Fruit fly (Drosophila melanogaster) whole organism, embryonic: ENCODE measurements around the gene CG32537.

ENCODE experiments used
- Adf1 ChIP-seq: fragments of 200-800 bp; sonication (Bioruptor generic); IDR thresholded peaks from 2 replicates; pipeline ENCODE4 v1.3.6; 2022; ENCODE audit warnings: missing biosample characterization, missing genetic modification characterization
- Bgb ChIP-seq: fragments of 200-800 bp; sonication (Bioruptor generic); IDR thresholded peaks from 2 replicates; pipeline ENCODE4 v1.3.6; 2022; ENCODE audit warnings: missing biosample characterization, missing genetic modification characterization; ENCODE audit not compliant: partially characterized antibody
- CG11695 ChIP-seq: fragments of 200-800 bp; sonication (Bioruptor generic); IDR thresholded peaks from 3 replicates; pipeline ENCODE4 v1.3.6; 2022; ENCODE audit warnings: missing biosample characterization, missing genetic modification characterization
- CG1233 ChIP-seq: fragments of 200-800 bp; sonication (Bioruptor generic); optimal IDR thresholded peaks from 4 replicates; lab custom pipeline; 2018; ENCODE audit warnings: missing biosample characterization, mild to moderate bottlenecking, missing genetic modification characterization
- CG15073 ChIP-seq: fragments of 200-800 bp; sonication (Bioruptor generic); optimal IDR thresholded peaks from 2 replicates; lab custom pipeline; 2016; ENCODE audit warnings: missing biosample characterization, missing genetic modification characterization
- CG16779 ChIP-seq: fragments of 200-800 bp; sonication (Bioruptor generic); IDR thresholded peaks from 2 replicates; pipeline ENCODE4 v1.3.6; 2022; ENCODE audit warnings: missing biosample characterization, missing genetic modification characterization
- CG18011 ChIP-seq: fragments of 200-800 bp; sonication (Bioruptor generic); optimal IDR thresholded peaks from 2 replicates; lab custom pipeline; 2017; ENCODE audit warnings: missing biosample characterization, missing genetic modification characterization, mild to moderate bottlenecking, moderate library complexity, missing genotype
- CG2120 ChIP-seq: fragments of 200-800 bp; sonication (Bioruptor generic); optimal IDR thresholded peaks from 3 replicates; lab custom pipeline; 2016; ENCODE audit warnings: missing biosample characterization, missing genetic modification characterization
- CG4820 ChIP-seq: fragments of 200-800 bp; sonication (Bioruptor generic); optimal IDR thresholded peaks from 3 replicates; lab custom pipeline; 2016; ENCODE audit warnings: missing biosample characterization, missing genetic modification characterization
- CG7372 ChIP-seq: fragments of 200-800 bp; sonication (Bioruptor generic); IDR thresholded peaks from 2 replicates; pipeline ENCODE4 v1.3.6; 2022; ENCODE audit warnings: missing biosample characterization, missing genetic modification characterization
- CG8089 ChIP-seq: fragments of 200-800 bp; sonication (Bioruptor generic); optimal IDR thresholded peaks from 3 replicates; lab custom pipeline; 2016; ENCODE audit warnings: missing biosample characterization, missing genetic modification characterization
- CG8290 ChIP-seq, 3 experiments: fragments of 200-800 bp; sonication (Bioruptor generic); optimal IDR thresholded peaks; 2 replicates each; lab custom pipeline; 2016 to 2019; ENCODE audit warnings: missing biosample characterization in 3 of 3, missing genetic modification characterization in 3 of 3, mild to moderate bottlenecking in 2 of 3, moderate library complexity in 1 of 3
- CG9215 ChIP-seq: fragments of 200-800 bp; sonication (Bioruptor generic); IDR thresholded peaks from 2 replicates; pipeline ENCODE4 v1.3.6; 2022; ENCODE audit warnings: missing biosample characterization, missing genetic modification characterization
- CkIIα-i1 ChIP-seq: fragments of 200-800 bp; sonication (Bioruptor generic); IDR thresholded peaks from 2 replicates; pipeline ENCODE4 v1.3.6; 2022; ENCODE audit warnings: missing biosample characterization, missing genetic modification characterization
- Deaf1 ChIP-seq: fragments of 200-800 bp; optimal IDR thresholded peaks from 3 replicates; lab custom pipeline; 2019; ENCODE audit warnings: missing biosample characterization, mild to moderate bottlenecking, missing genetic modification characterization, moderate library complexity
- Ets65A ChIP-seq: fragments of 200-800 bp; sonication (Bioruptor generic); peaks from one replicate; lab custom pipeline; 2016; ENCODE audit warnings: missing biosample characterization, missing genetic modification characterization
- HLH54F ChIP-seq: fragments of 200-800 bp; sonication (Bioruptor generic); optimal IDR thresholded peaks from 3 replicates; lab custom pipeline; 2016; ENCODE audit warnings: missing biosample characterization, missing genetic modification characterization
- Hand ChIP-seq: fragments of 200-800 bp; sonication (Bioruptor generic); optimal IDR thresholded peaks from 2 replicates; lab custom pipeline; 2017; ENCODE audit warnings: mild to moderate bottlenecking, missing biosample characterization, missing genetic modification reagents, missing genetic modification characterization
- HmgZ ChIP-seq: fragments of 200-800 bp; sonication (Bioruptor generic); optimal IDR thresholded peaks from 2 replicates; lab custom pipeline; 2018; ENCODE audit warnings: missing biosample characterization, mild to moderate bottlenecking, missing genetic modification characterization
- Meics ChIP-seq: fragments of 200-800 bp; sonication (Bioruptor generic); optimal IDR thresholded peaks from 2 replicates; lab custom pipeline; 2017; ENCODE audit warnings: missing biosample characterization, mild to moderate bottlenecking, missing genetic modification characterization
- NFAT ChIP-seq: fragments of 200-800 bp; sonication (Bioruptor generic); IDR thresholded peaks from 2 replicates; pipeline ENCODE4 v1.3.6; 2022; ENCODE audit warnings: missing biosample characterization, missing genetic modification characterization
- Pdp1 ChIP-seq, 2 experiments: fragments of 200-800 bp; sonication (Bioruptor generic); optimal IDR thresholded peaks; 3 replicates each; lab custom pipeline; 2016; ENCODE audit warnings: missing biosample characterization in 2 of 2, missing genetic modification characterization in 2 of 2, mild to moderate bottlenecking in 1 of 2, moderate library complexity in 1 of 2
- ac ChIP-seq: fragments of 200-800 bp; sonication (Bioruptor generic); optimal IDR thresholded peaks from 3 replicates; lab custom pipeline; 2017; ENCODE audit warnings: missing biosample characterization, mild to moderate bottlenecking, missing genetic modification characterization
- ci ChIP-seq: fragments of 200-800 bp; sonication (Bioruptor generic); IDR thresholded peaks from 3 replicates; pipeline ENCODE4 v1.3.6; 2022; ENCODE audit warnings: missing biosample characterization, missing genetic modification characterization
- dysf ChIP-seq: fragments of 200-800 bp; sonication (Bioruptor generic); IDR thresholded peaks from 3 replicates; pipeline ENCODE4 v1.3.6; 2022; ENCODE audit warnings: missing biosample characterization, missing genetic modification characterization
- ewg ChIP-seq: fragments of 200-800 bp; sonication (Bioruptor generic); optimal IDR thresholded peaks from 3 replicates; lab custom pipeline; 2017; ENCODE audit warnings: mild to moderate bottlenecking, missing biosample characterization, missing genetic modification reagents, missing genetic modification characterization
- eyg ChIP-seq: fragments of 200-800 bp; sonication (Bioruptor generic); optimal IDR thresholded peaks from 3 replicates; lab custom pipeline; 2016; ENCODE audit warnings: missing biosample characterization, missing genetic modification characterization
- fd102C ChIP-seq: fragments of 200-800 bp; sonication (Bioruptor generic); optimal IDR thresholded peaks from 2 replicates; lab custom pipeline; 2018; ENCODE audit warnings: missing biosample characterization, mild to moderate bottlenecking, missing genetic modification characterization, moderate library complexity
- fd3F ChIP-seq: fragments of 200-800 bp; sonication (Bioruptor generic); optimal IDR thresholded peaks from 2 replicates; lab custom pipeline; 2018; ENCODE audit warnings: missing biosample characterization, mild to moderate bottlenecking, missing genetic modification characterization, moderate library complexity
- fd64A ChIP-seq: fragments of 200-800 bp; sonication (Bioruptor generic); optimal IDR thresholded peaks from 3 replicates; lab custom pipeline; 2018; ENCODE audit warnings: missing biosample characterization, mild to moderate bottlenecking, missing genetic modification characterization
- gro ChIP-seq: fragments of 200-800 bp; sonication (Bioruptor generic); optimal IDR thresholded peaks from 2 replicates; lab custom pipeline; 2016; ENCODE audit warnings: missing biosample characterization, missing genetic modification characterization
- hth ChIP-seq: fragments of >200 bp; optimal IDR thresholded peaks from 2 replicates; lab custom pipeline; 2017; ENCODE audit warnings: inconsistent platforms
- insv ChIP-seq, 2 experiments: fragments of 200-800 bp; sonication (Bioruptor generic); optimal IDR thresholded peaks; 3 replicates each; lab custom pipeline; 2016 to 2018; ENCODE audit warnings: missing biosample characterization in 2 of 2, missing genetic modification characterization in 2 of 2
- kni ChIP-seq: fragments of 200-800 bp; sonication (Bioruptor generic); optimal IDR thresholded peaks from 3 replicates; lab custom pipeline; 2017; ENCODE audit warnings: mild to moderate bottlenecking, missing biosample characterization, missing genetic modification reagents, missing genetic modification characterization
- lab ChIP-seq: fragments of 200-800 bp; sonication (Bioruptor generic); optimal IDR thresholded peaks from 3 replicates; lab custom pipeline; 2017; ENCODE audit warnings: missing biosample characterization, missing genetic modification characterization, mild to moderate bottlenecking, moderate library complexity, missing genetic modification reagents
- lmd ChIP-seq: fragments of 200-800 bp; sonication (Bioruptor generic); IDR thresholded peaks from 2 replicates; pipeline ENCODE4 v1.3.6; 2022; ENCODE audit warnings: missing biosample characterization, missing genetic modification characterization
- pfk ChIP-seq: fragments of 200-800 bp; sonication (Bioruptor generic); optimal IDR thresholded peaks from 2 replicates; lab custom pipeline; 2018; ENCODE audit warnings: missing biosample characterization, mild to moderate bottlenecking, missing genetic modification characterization, moderate library complexity
- run ChIP-seq: fragments of 200-800 bp; sonication (Bioruptor generic); optimal IDR thresholded peaks from 3 replicates; lab custom pipeline; 2018; ENCODE audit warnings: missing biosample characterization, mild to moderate bottlenecking, missing genetic modification characterization
- sisA ChIP-seq: fragments of 200-800 bp; sonication (Bioruptor generic); IDR thresholded peaks from 2 replicates; pipeline ENCODE4 v1.3.6; 2022; ENCODE audit warnings: missing biosample characterization, missing genetic modification characterization
- slbo ChIP-seq: fragments of 200-800 bp; sonication (Bioruptor generic); IDR thresholded peaks from 2 replicates; pipeline ENCODE4 v1.3.6; 2022; ENCODE audit warnings: missing biosample characterization, missing genetic modification characterization
- stwl ChIP-seq: fragments of 200-800 bp; sonication (Bioruptor generic); optimal IDR thresholded peaks from 3 replicates; lab custom pipeline; 2018; ENCODE audit warnings: missing biosample characterization, mild to moderate bottlenecking, missing genetic modification characterization, moderate library complexity
- sug ChIP-seq: fragments of 200-800 bp; optimal IDR thresholded peaks from 2 replicates; lab custom pipeline; 2019; ENCODE audit warnings: missing biosample characterization, mild to moderate bottlenecking, missing genetic modification characterization, moderate library complexity
- tx ChIP-seq: fragments of 200-800 bp; sonication (Bioruptor generic); optimal IDR thresholded peaks from 2 replicates; lab custom pipeline; 2016; ENCODE audit warnings: missing biosample characterization, missing genetic modification characterization
- vnd ChIP-seq: fragments of 200-800 bp; sonication (Bioruptor generic); IDR thresholded peaks from 3 replicates; pipeline ENCODE4 v1.3.6; 2022; ENCODE audit warnings: missing biosample characterization, missing genetic modification characterization; ENCODE audit not compliant: partially characterized antibody
- wor ChIP-seq: fragments of 200-800 bp; sonication (Bioruptor generic); IDR thresholded peaks from 2 replicates; pipeline ENCODE4 v1.3.6; 2022; ENCODE audit warnings: missing biosample characterization, missing genetic modification characterization
- zf30C ChIP-seq: fragments of 200-800 bp; sonication (Bioruptor generic); optimal IDR thresholded peaks from 3 replicates; lab custom pipeline; 2018; ENCODE audit warnings: missing biosample characterization, mild to moderate bottlenecking, missing genetic modification characterization

Gene CG32537

DNA sequence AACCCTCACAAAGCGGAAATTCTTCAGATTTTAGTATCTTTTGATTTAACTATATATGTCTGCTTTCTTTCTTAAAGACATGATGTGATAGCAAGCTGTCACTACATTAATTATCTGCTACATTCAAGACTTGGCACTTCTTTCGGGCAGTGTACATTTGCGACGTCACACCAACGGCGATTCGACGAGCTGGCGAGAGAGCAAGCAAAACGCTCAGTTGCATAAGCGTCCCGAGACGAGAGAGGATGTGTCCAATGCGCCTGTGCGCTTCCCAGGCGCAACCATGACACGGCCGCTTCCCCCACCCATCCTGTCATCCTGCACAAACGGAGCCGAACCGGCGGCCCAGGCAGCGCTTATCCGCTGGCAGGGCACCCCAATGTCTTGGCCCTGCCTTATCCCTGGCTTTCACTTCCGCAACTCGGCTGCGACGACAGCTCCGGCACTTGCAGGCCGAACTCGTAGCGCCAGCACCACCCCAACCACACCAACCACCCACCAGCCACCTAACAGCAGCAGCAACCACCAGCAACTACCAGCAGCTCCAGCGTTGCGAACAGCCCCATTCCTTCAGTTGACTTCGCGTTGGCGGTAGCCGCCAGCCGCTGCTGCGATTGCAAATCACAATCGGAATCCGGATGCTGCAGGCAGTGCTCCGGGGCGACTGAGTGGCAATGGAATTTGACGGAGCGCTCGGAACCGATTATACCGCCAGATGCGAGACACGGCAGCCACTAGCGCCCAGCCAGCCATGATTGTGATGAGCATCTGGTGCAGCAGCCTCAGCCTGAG lies 27.7 kb downstream of the CG32537 start, which contains the start of gene Hs3st-B (continued):
- 0 out of 2 replicates have a peak, but pooled peaks have one; percentile 31 for TF ChIP-seq slbo
- TF ChIP-seq ci: peak; percentile 6; the same call in 1 of the 3 replicates
- no peak for TF ChIP-seq CkIIα-i1 (GFP tag; lab: Robert Waterston, UW)
- TF ChIP-seq Deaf1 (tag; lab: Kevin White, UChicago): peak; percentile 48
- no peak for TF ChIP-seq CG8290 (GFP tag; optimal IDR thresholded peaks at IDR 0.05; lab: Kevin White, UChicago)
- TF ChIP-seq CG8290 (tag; optimal IDR thresholded peaks at IDR 0.05; lab: Kevin White, UChicago): peak in 1 of 2 experiments; percentile 46
- no peak for TF ChIP-seq insv (GFP tag; optimal IDR thresholded peaks at IDR 0.05; lab: Kevin White, UChicago)
- peak; percentile 12 for TF ChIP-seq HmgZ (tag; lab: Kevin White, UChicago)
- no peak for TF ChIP-seq hth
- TF ChIP-seq wor (GFP tag; lab: Robert Waterston, UW): no peak
- TF ChIP-seq dysf: 0 out of 3 replicates have a peak, but pooled peaks have one; percentile 27
- no peak for TF ChIP-seq CG15073 (GFP tag; lab: Kevin White, UChicago)
- no peak for TF ChIP-seq Bgb (GFP tag; lab: Robert Waterston, UW)
- 0 out of 3 replicates have a peak, but pooled peaks have one; percentile 40 for TF ChIP-seq CG11695
- no peak for TF ChIP-seq CG9215 (GFP tag; lab: Robert Waterston, UW)
- TF ChIP-seq stwl: no peak
- peak; percentile 50 for TF ChIP-seq Meics (GFP tag; lab: Kevin White, UChicago)
- TF ChIP-seq Ets65A (GFP tag; lab: Kevin White, UChicago): peak; percentile 87
- no peak for TF ChIP-seq NFAT (GFP tag; lab: Robert Waterston, UW)
- peak; percentile 32 for TF ChIP-seq CG2120 (GFP tag; lab: Kevin White, UChicago)
- TF ChIP-seq ewg (GFP tag; lab: Kevin White, UChicago): peak; percentile 59
- 0 out of 2 replicates have a peak, but pooled peaks have one; percentile 54 for TF ChIP-seq CG16779 (GFP tag; lab: Robert Waterston, UW)

DNA sequence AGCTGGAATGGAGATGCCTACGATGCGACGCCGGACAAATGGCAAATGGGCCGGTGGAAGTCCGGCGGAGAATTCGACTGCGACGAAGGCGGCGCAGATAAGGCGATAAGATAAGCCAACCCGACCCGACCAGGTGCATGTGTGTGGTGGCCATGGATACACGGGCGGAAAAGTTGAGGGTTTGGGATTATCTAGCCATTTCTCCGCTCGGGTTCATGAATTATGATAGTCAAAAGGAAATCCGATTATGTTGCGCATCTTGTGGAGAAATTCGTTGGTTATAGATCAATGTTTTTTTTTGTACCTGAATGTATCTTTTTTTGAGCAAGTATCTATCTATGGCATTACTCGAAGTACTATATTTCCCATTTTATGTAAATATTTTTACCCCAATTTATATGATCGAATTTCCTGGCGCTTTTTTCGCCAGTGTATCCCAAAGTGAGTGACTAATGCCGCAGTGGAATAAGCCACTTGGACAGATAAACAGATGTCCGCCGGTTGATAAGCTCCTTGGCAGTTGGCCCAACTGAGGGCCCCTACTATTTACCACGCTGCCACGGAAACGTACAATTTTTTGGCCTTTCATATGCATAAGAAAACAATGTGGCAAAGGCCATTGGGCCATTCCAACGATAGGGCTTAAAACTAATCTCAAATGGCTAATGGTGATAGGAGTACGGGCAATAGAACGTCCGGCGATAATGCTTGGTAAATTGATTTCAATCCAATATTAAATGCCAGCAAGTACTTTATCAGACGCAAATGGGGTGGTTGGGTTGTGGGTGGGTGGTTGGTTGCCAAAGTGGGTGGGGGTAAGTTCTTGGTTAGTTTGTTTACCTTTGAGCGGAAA lies 28.9 kb downstream of the CG32537 start, which contains the start of gene CG7992:
CG7992 (minus strand) TSS at position 51 of the 853 bp plus-strand sequence.
- TF ChIP-seq CG18011 (GFP tag; lab: Kevin White, UChicago): peak; percentile 25
- peak; percentile 67 for TF ChIP-seq lmd (GFP tag; lab: Robert Waterston, UW)
- no peak for TF ChIP-seq fd102C (GFP tag; lab: Kevin White, UChicago)
- TF ChIP-seq CG1233 (GFP tag; lab: Kevin White, UChicago): peak; percentile 9
- TF ChIP-seq sug (tag; lab: Kevin White, UChicago): peak; percentile 81
- TF ChIP-seq Adf1 (GFP tag; lab: Robert Waterston, UW): peak; percentile 28; the same call in 1 of the 2 replicates
- peak; percentile 77 for TF ChIP-seq lab
- peak; percentile 73 for TF ChIP-seq zf30C (GFP tag; lab: Kevin White, UChicago)
- peak; percentile 71 for TF ChIP-seq Meics (GFP tag; lab: Kevin White, UChicago)
- TF ChIP-seq run (tag; lab: Kevin White, UChicago): peak; percentile 41
- TF ChIP-seq fd64A (GFP tag; lab: Kevin White, UChicago): no peak
- no peak for TF ChIP-seq pfk (GFP tag; lab: Kevin White, UChicago)
- no peak for TF ChIP-seq vnd (GFP tag; lab: Robert Waterston, UW)
- no peak for TF ChIP-seq Hand (GFP tag; lab: Kevin White, UChicago)
- TF ChIP-seq ac: no peak
- TF ChIP-seq kni (GFP tag; lab: Kevin White, UChicago): no peak
- TF ChIP-seq gro (GFP tag; lab: Kevin White, UChicago): peak; percentile 78
- peak; percentile 52 for TF ChIP-seq tx (GFP tag; lab: Kevin White, UChicago)
- TF ChIP-seq HLH54F (GFP tag; lab: Kevin White, UChicago): peak; percentile 40
- 0 out of 2 replicates have a peak, but pooled peaks have one; percentile 37 for TF ChIP-seq sisA (GFP tag; lab: Robert Waterston, UW)
- TF ChIP-seq CG7372: no peak
- TF ChIP-seq fd3F: peak; percentile 21
- TF ChIP-seq Pdp1 (GFP tag; optimal IDR thresholded peaks at IDR 0.05; lab: Kevin White, UChicago): peak; percentile 59 to 65
- peak; percentile 45 for TF ChIP-seq CG8089 (GFP tag; lab: Kevin White, UChicago)
- peak; percentile 48 for TF ChIP-seq CG4820 (GFP tag; lab: Kevin White, UChicago)
- peak; percentile 37 for TF ChIP-seq eyg (GFP tag; lab: Kevin White, UChicago)
